Fruit fly (Drosophila melanogaster): Measurements from ENCODE around the gene CG14963.

The CG14963 gene

DNA sequence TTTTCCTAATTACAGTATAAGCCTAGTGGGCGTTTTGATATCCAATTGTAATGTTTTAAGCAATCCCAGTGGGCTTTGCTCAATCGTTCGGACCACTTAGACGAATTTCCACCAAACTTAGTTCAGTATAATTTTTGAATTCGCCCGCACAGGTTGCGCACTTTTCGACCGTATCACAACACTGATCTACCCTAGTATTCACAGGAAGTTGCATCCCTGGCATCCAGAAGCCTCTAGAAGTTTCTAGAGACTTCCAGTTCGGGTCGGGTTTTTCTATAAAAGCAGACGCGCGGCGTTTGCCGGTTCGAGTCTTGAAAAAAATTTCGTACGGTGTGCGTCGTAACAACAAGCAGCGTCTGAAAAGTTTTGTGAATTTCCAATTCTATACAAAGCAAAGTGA is 20.6 kb upstream of the CG14963 start, which contains the start of gene Hsp83 (continued):
- TF ChIP-seq dati (GFP tag; IDR thresholded peaks at IDR 0.05): peak; percentile 88
- TF ChIP-seq Nf-YA (GFP tag; IDR thresholded peaks at IDR 0.05): peak; percentile 92
- no peak for TF ChIP-seq eve (GFP tag; optimal IDR thresholded peaks at IDR 0.05)
- no peak for TF ChIP-seq CG7963 (GFP tag; IDR thresholded peaks at IDR 0.05; ENCODE audit: partially characterized antibody)
- TF ChIP-seq luna (GFP tag; optimal IDR thresholded peaks at IDR 0.05): peak; percentile 91
- peak; percentile 91 for TF ChIP-seq en (GFP tag; optimal IDR thresholded peaks at IDR 0.05)
- no peak for TF ChIP-seq Sox102F (GFP tag; optimal IDR thresholded peaks at IDR 0.05)
- peak; percentile 86 for TF ChIP-seq CG17802 (tag; optimal IDR thresholded peaks at IDR 0.05)
- peak; percentile 97 for TF ChIP-seq HmgZ (tag; optimal IDR thresholded peaks at IDR 0.05)
- TF ChIP-seq Hmr (GFP tag; optimal IDR thresholded peaks at IDR 0.05): peak; percentile 99
- peak; percentile 91 for TF ChIP-seq CG5245 (GFP tag; optimal IDR thresholded peaks at IDR 0.05)
- TF ChIP-seq CG15073 (GFP tag; optimal IDR thresholded peaks at IDR 0.05): no peak
- peak; percentile 76 for TF ChIP-seq CG4820 (GFP tag; optimal IDR thresholded peaks at IDR 0.05)
- peak; percentile 94 for TF ChIP-seq CG3407 (GFP tag; optimal IDR thresholded peaks at IDR 0.05)
- TF ChIP-seq Ravus (GFP tag; IDR thresholded peaks at IDR 0.05): peak; percentile 25; the same call in 1 of the 2 replicates
- TF ChIP-seq tap (tag; optimal IDR thresholded peaks at IDR 0.05): peak; percentile 92
- TF ChIP-seq CG13287 (GFP tag; IDR thresholded peaks at IDR 0.05; ENCODE audit: partially characterized antibody): no peak
- TF ChIP-seq sisA (GFP tag; IDR thresholded peaks at IDR 0.05): peak; percentile 38; the same call in 1 of the 2 replicates
- peak; percentile 89 for TF ChIP-seq CG10979 (tag; optimal IDR thresholded peaks at IDR 0.05)
- peak; percentile 90 for TF ChIP-seq vfl (GFP tag; optimal IDR thresholded peaks at IDR 0.05)
- no peak for TF ChIP-seq HLH4C (GFP tag; IDR thresholded peaks at IDR 0.05; ENCODE audit: partially characterized antibody)
- TF ChIP-seq CG1647 (GFP tag; optimal IDR thresholded peaks at IDR 0.05): peak; percentile 93
- TF ChIP-seq Usf (GFP tag; optimal IDR thresholded peaks at IDR 0.05): peak; percentile 65
- TF ChIP-seq CG17568 (GFP tag; optimal IDR thresholded peaks at IDR 0.05): peak; percentile 99
- TF ChIP-seq gt (GFP tag; IDR thresholded peaks at IDR 0.05): peak; percentile 58; the same call in 1 of the 2 replicates
- peak in 1 of 2 experiments; percentile 89 for TF ChIP-seq insv (GFP tag; optimal IDR thresholded peaks at IDR 0.05)
- peak; percentile 89 for TF ChIP-seq CG8388 (GFP tag; optimal IDR thresholded peaks at IDR 0.05)
- peak; percentile 40; the same call in 1 of the 2 replicates for TF ChIP-seq ro (GFP tag; IDR thresholded peaks at IDR 0.05)
- peak; percentile 84 for TF ChIP-seq CG32772 (GFP tag; IDR thresholded peaks at IDR 0.05)
- peak; percentile 83 for TF ChIP-seq CG14441 (GFP tag; IDR thresholded peaks at IDR 0.05)
- peak; percentile 88 for TF ChIP-seq lilli (GFP tag; optimal IDR thresholded peaks at IDR 0.05)
- TF ChIP-seq CG17361 (GFP tag; IDR thresholded peaks at IDR 0.05): peak; percentile 81
- no peak for TF ChIP-seq mld (GFP tag; IDR thresholded peaks at IDR 0.05; ENCODE audit: partially characterized antibody)
- peak; percentile 80 for TF ChIP-seq Spps (tag; optimal IDR thresholded peaks at IDR 0.05)
- peak; percentile 87 for TF ChIP-seq CG2712 (tag; optimal IDR thresholded peaks at IDR 0.05)
- TF ChIP-seq CG14014 (GFP tag; IDR thresholded peaks at IDR 0.05): peak; percentile 90
- peak; percentile 92 for TF ChIP-seq oc (tag; optimal IDR thresholded peaks at IDR 0.05)
- TF ChIP-seq Optix (GFP tag; IDR thresholded peaks at IDR 0.05): peak; percentile 91
- peak; percentile 95 for TF ChIP-seq CG1603 (tag; optimal IDR thresholded peaks at IDR 0.05)
- peak; percentile 85 for TF ChIP-seq tgo (GFP tag; IDR thresholded peaks at IDR 0.05)
- TF ChIP-seq gsb-n (tag; optimal IDR thresholded peaks at IDR 0.05): peak; percentile 85
- peak; percentile 10; the same call in 1 of the 3 replicates for TF ChIP-seq row (GFP tag; IDR thresholded peaks at IDR 0.05)
- peak; percentile 80 for TF ChIP-seq ftz-f1 (GFP tag; optimal IDR thresholded peaks at IDR 0.05)
- TF ChIP-seq tup (GFP tag; optimal IDR thresholded peaks at IDR 0.05): peak; percentile 84
- TF ChIP-seq Adf1 (GFP tag; IDR thresholded peaks at IDR 0.05): peak; percentile 77
- TF ChIP-seq stc (GFP tag; IDR thresholded peaks at IDR 0.05): peak; percentile 96
- peak; percentile 99 for TF ChIP-seq Hsf (GFP tag; optimal IDR thresholded peaks at IDR 0.05)
- TF ChIP-seq Opbp (GFP tag; IDR thresholded peaks at IDR 0.05; ENCODE audit: partially characterized antibody): peak; percentile 57; the same call in 2 of the 3 replicates
- TF ChIP-seq sc (optimal IDR thresholded peaks at IDR 0.05): no peak
- TF ChIP-seq sc (GFP tag; optimal IDR thresholded peaks at IDR 0.05): peak; percentile 88
- peak; percentile 96 for TF ChIP-seq CG17186 (GFP tag; optimal IDR thresholded peaks at IDR 0.05)
